Fruit fly (Drosophila melanogaster): ENCODE measurements around the gene CG9040.

Gene CG9040

DNA sequence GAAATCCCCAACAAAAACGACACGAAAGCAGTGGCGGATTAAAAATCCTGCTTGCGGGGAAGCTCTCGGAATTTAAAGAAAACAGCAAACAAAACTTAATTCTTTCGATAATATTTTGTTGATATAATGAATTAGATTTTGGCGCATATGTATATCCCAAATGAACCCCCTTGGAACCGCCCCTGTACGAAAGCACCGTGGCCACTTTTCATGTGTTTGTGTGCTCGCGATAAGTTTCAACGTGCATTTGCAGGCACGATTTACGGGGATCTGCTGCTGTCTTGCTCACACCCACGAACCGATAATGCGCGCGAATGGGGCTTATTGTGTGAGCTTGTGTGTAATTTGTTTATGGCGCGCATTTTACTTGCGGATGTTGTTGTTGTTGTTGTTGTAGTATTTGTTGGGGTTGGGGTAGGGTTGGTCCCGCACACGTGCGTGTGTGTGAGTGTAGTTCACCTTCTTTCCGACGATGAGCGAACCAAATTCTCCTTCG is 17.3 kb downstream of the CG9040 start (continued):
- TF ChIP-seq CG9876 (GFP tag; optimal IDR thresholded peaks at IDR 0.05): peak; percentile 87
- TF ChIP-seq HLH4C (GFP tag; IDR thresholded peaks at IDR 0.05; ENCODE audit: partially characterized antibody): no peak
- peak; percentile 95 to 96 for TF ChIP-seq Pdp1 (GFP tag; optimal IDR thresholded peaks at IDR 0.05)
- peak; percentile 82 for TF ChIP-seq CG31365 (tag; optimal IDR thresholded peaks at IDR 0.05)
- peak; percentile 93 for TF ChIP-seq CG2875 (GFP tag; optimal IDR thresholded peaks at IDR 0.05)
- peak; percentile 97 for TF ChIP-seq Ada2b (GFP tag; IDR thresholded peaks at IDR 0.05)
- peak; percentile 97 for TF ChIP-seq CG13624 (GFP tag; optimal IDR thresholded peaks at IDR 0.05)
- TF ChIP-seq lola (GFP tag; optimal IDR thresholded peaks at IDR 0.05): peak in 1 of 3 experiments; percentile 77
- TF ChIP-seq CrebB (tag; optimal IDR thresholded peaks at IDR 0.05): peak; percentile 87
- TF ChIP-seq CG18011 (GFP tag; optimal IDR thresholded peaks at IDR 0.05): peak; percentile 78
- TF ChIP-seq C15 (GFP tag; IDR thresholded peaks at IDR 0.05): peak; percentile 83; the same call in 2 of the 3 replicates
- no peak for TF ChIP-seq CG17568 (GFP tag; optimal IDR thresholded peaks at IDR 0.05)
- TF ChIP-seq CG18262 (tag; optimal IDR thresholded peaks at IDR 0.05): peak; percentile 76
- peak; percentile 80 for TF ChIP-seq Jarid2 (GFP tag; optimal IDR thresholded peaks at IDR 0.05)
- TF ChIP-seq Ptx1 (GFP tag; IDR thresholded peaks at IDR 0.05): peak; percentile 91
- TF ChIP-seq Spps (tag; optimal IDR thresholded peaks at IDR 0.05): peak; percentile 58
- TF ChIP-seq CG2129 (GFP tag; IDR thresholded peaks at IDR 0.05; ENCODE audit: partially characterized antibody): no peak
- TF ChIP-seq Camta (GFP tag; optimal IDR thresholded peaks at IDR 0.05): peak; percentile 95
- TF ChIP-seq vfl (GFP tag; optimal IDR thresholded peaks at IDR 0.05): peak; percentile 88
- TF ChIP-seq CG11093 (GFP tag; IDR thresholded peaks at IDR 0.05): peak; percentile 93
- peak; percentile 97 for TF ChIP-seq CG7786 (GFP tag; optimal IDR thresholded peaks at IDR 0.05)
- TF ChIP-seq CG9932 (GFP tag; IDR thresholded peaks at IDR 0.05): peak; percentile 94
- TF ChIP-seq CG11560 (tag; IDR thresholded peaks at IDR 0.05): peak; percentile 79
- peak; percentile 93 for TF ChIP-seq fu2 (GFP tag; optimal IDR thresholded peaks at IDR 0.05)
- TF ChIP-seq HmgD (GFP tag; optimal IDR thresholded peaks at IDR 0.05): peak; percentile 87
- peak; percentile 93 for TF ChIP-seq bowl (GFP tag; IDR thresholded peaks at IDR 0.05)
- TF ChIP-seq dmrt99B (tag; optimal IDR thresholded peaks at IDR 0.05): peak; percentile 98
- peak; percentile 100 for TF ChIP-seq chinmo (GFP tag; IDR thresholded peaks at IDR 0.05; ENCODE audit: partially characterized antibody)
- peak; percentile 98 for TF ChIP-seq CG15269 (tag; optimal IDR thresholded peaks at IDR 0.05)
- TF ChIP-seq CG8290 (GFP tag; optimal IDR thresholded peaks at IDR 0.05): peak; percentile 78
- TF ChIP-seq CG8290 (tag; optimal IDR thresholded peaks at IDR 0.05): peak; percentile 39 to 98
- peak; percentile 86 for TF ChIP-seq peb (GFP tag; IDR thresholded peaks at IDR 0.05)
- TF ChIP-seq CG7839 (tag; optimal IDR thresholded peaks at IDR 0.05): peak; percentile 96
- peak; percentile 93 for TF ChIP-seq wor (GFP tag; IDR thresholded peaks at IDR 0.05)
- no peak for TF ChIP-seq D (optimal IDR thresholded peaks at IDR 0.05)
- TF ChIP-seq D (GFP tag; optimal IDR thresholded peaks at IDR 0.05): peak; percentile 94
- TF ChIP-seq pros (GFP tag; optimal IDR thresholded peaks at IDR 0.05): peak; percentile 50
- TF ChIP-seq Bgb (GFP tag; IDR thresholded peaks at IDR 0.05; ENCODE audit: partially characterized antibody): peak; percentile 55; the same call in 1 of the 2 replicates
- peak; percentile 93 for TF ChIP-seq Dek (tag; optimal IDR thresholded peaks at IDR 0.05)
- TF ChIP-seq CG4404 (GFP tag; IDR thresholded peaks at IDR 0.05): peak; percentile 74
- TF ChIP-seq gcm (GFP tag; optimal IDR thresholded peaks at IDR 0.05): peak; percentile 92
- peak; percentile 78 for TF ChIP-seq ham (GFP tag; IDR thresholded peaks at IDR 0.05)
- peak; percentile 7 for TF ChIP-seq pzg (GFP tag; optimal IDR thresholded peaks at IDR 0.05)
- TF ChIP-seq CG5953 (GFP tag; IDR thresholded peaks at IDR 0.05): peak; percentile 94
- no peak for TF ChIP-seq eve (GFP tag; optimal IDR thresholded peaks at IDR 0.05)
- TF ChIP-seq Sry-β (GFP tag; optimal IDR thresholded peaks at IDR 0.05): peak; percentile 21
- TF ChIP-seq CG15601 (tag; optimal IDR thresholded peaks at IDR 0.05): peak; percentile 92
- TF ChIP-seq Six4 (GFP tag; optimal IDR thresholded peaks at IDR 0.05): peak; percentile 93
- TF ChIP-seq CG10209 (GFP tag; optimal IDR thresholded peaks at IDR 0.05): peak; percentile 95
- peak; percentile 90 for TF ChIP-seq odd (GFP tag; optimal IDR thresholded peaks at IDR 0.05)
